Worm (Caenorhabditis elegans): ENCODE results near the gene H06I04.6.

The H06I04.6 gene

ce11 chrIII:3066769-3067168 is 2.6 kb upstream of the H06I04.6 start:
- TF ChIP-seq K09A11.1 (tag; optimal IDR thresholded peaks at IDR 0.05; ENCODE audit: insufficient read depth) = no peak
- TF ChIP-seq nhr-11 (tag; optimal IDR thresholded peaks at IDR 0.05) = no peak
- no peak for TF ChIP-seq ceh-22 (tag; optimal IDR thresholded peaks at IDR 0.05)
- TF ChIP-seq pha-2 (tag; optimal IDR thresholded peaks at IDR 0.05) = no peak
- no peak for TF ChIP-seq lin-11 (tag; optimal IDR thresholded peaks at IDR 0.05)
- TF ChIP-seq nfya-1 (tag; optimal IDR thresholded peaks at IDR 0.05) = no peak
- TF ChIP-seq gmeb-2 (tag; optimal IDR thresholded peaks at IDR 0.05) = no peak
- TF ChIP-seq ama-1 (optimal IDR thresholded peaks at IDR 0.05) = no peak
- no peak for TF ChIP-seq ceh-34 (tag; optimal IDR thresholded peaks at IDR 0.05)
- no peak for TF ChIP-seq fkh-10 (GFP tag; optimal IDR thresholded peaks at IDR 0.05)
- no peak for TF ChIP-seq madf-2 (tag; optimal IDR thresholded peaks at IDR 0.05)
- no peak for TF ChIP-seq K02D7.2 (tag; optimal IDR thresholded peaks at IDR 0.05)
- no peak for TF ChIP-seq fax-1 (tag; optimal IDR thresholded peaks at IDR 0.05)
- TF ChIP-seq pqm-1 (tag; optimal IDR thresholded peaks at IDR 0.05) = no peak
- TF ChIP-seq fkh-6 (tag; optimal IDR thresholded peaks at IDR 0.05) = no peak
- no peak for TF ChIP-seq unc-86 (tag; optimal IDR thresholded peaks at IDR 0.05)
- TF ChIP-seq lim-6 (tag; optimal IDR thresholded peaks at IDR 0.05) = no peak
- TF ChIP-seq che-1 (tag; optimal IDR thresholded peaks at IDR 0.05) = no peak

DNA sequence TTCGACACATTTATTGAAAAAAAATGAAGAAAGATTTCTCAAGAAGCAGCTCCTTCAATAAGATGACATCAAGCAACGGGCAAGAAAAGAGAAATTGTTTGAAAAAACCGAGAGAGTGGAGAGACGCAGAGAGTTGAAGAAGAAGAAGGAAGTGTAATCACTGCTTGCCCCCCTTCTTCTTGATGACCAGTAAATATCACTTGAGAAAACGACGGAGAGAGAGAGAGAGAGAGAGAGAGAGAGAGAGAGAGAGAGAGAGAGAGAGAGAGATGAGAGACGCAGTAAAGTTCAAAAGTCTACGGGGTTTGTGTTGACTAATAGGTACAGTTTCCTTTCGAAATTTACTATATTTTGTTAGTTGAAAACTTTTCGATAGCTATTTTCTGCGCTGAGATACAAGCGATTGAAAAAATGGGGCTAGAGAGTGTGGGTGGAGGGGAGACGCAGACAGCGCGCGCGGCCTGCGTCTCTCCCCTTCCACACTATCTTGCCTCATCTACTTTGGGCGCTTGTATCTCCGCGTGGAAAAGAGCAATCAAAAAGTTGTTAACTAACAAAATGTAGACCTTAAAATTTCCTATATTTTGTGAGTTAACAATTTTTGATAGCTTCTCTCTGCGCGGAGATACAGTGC is 1.9 kb upstream of the H06I04.6 start:
- no peak for TF ChIP-seq syd-9 (tag; optimal IDR thresholded peaks at IDR 0.05)
- TF ChIP-seq T23F11.4 (GFP tag; optimal IDR thresholded peaks at IDR 0.05) = peak; percentile 9
- TF ChIP-seq elt-2 (tag; optimal IDR thresholded peaks at IDR 0.05) = peak; percentile 4
- no peak for TF ChIP-seq npax-4 (tag; optimal IDR thresholded peaks at IDR 0.05)
- no peak for TF ChIP-seq hlh-13 (GFP tag; optimal IDR thresholded peaks at IDR 0.05)
- TF ChIP-seq pat-9 (tag; optimal IDR thresholded peaks at IDR 0.05) = peak; percentile 14
- TF ChIP-seq ceh-18 (tag; optimal IDR thresholded peaks at IDR 0.05) = peak; percentile 66
- no peak for TF ChIP-seq eyg-1 (tag; optimal IDR thresholded peaks at IDR 0.05)
- TF ChIP-seq pqm-1 (tag; optimal IDR thresholded peaks at IDR 0.05) = no peak
- peak; percentile 9 for TF ChIP-seq nfya-1 (tag; optimal IDR thresholded peaks at IDR 0.05)

- no peak for TF ChIP-seq K02D7.2 (tag; optimal IDR thresholded peaks at IDR 0.05)
- no peak for TF ChIP-seq ceh-2 (tag; optimal IDR thresholded peaks at IDR 0.05)
- no peak for TF ChIP-seq dmd-4 (tag; optimal IDR thresholded peaks at IDR 0.05; ENCODE audit: borderline replicate concordance)
- TF ChIP-seq tbx-2 (tag; optimal IDR thresholded peaks at IDR 0.05) = no peak
- TF ChIP-seq unc-3 (GFP tag; conservative IDR thresholded peaks at IDR 0.05) = no peak
- TF ChIP-seq unc-3 (tag; optimal IDR thresholded peaks at IDR 0.05) = no peak
- TF ChIP-seq ref-2 (tag; optimal IDR thresholded peaks at IDR 0.05) = no peak
- TF ChIP-seq F13H6.1 (tag; optimal IDR thresholded peaks at IDR 0.05) = no peak
- TF ChIP-seq ceh-48 (tag; optimal IDR thresholded peaks at IDR 0.05) = no peak
- TF ChIP-seq fkh-10 (GFP tag; optimal IDR thresholded peaks at IDR 0.05) = no peak
- no peak for TF ChIP-seq unc-42 (tag; optimal IDR thresholded peaks at IDR 0.05)
- TF ChIP-seq ceh-24 (tag; optimal IDR thresholded peaks at IDR 0.05) = no peak
- no peak for TF ChIP-seq pros-1 (tag; optimal IDR thresholded peaks at IDR 0.05)
- TF ChIP-seq pha-4 (tag; optimal IDR thresholded peaks at IDR 0.05) = no peak
- no peak for TF ChIP-seq pqm-1 (tag; optimal IDR thresholded peaks at IDR 0.05)
- TF ChIP-seq ceh-14 (tag; optimal IDR thresholded peaks at IDR 0.05) = no peak
- TF ChIP-seq fkh-6 (tag; optimal IDR thresholded peaks at IDR 0.05) = no peak
- TF ChIP-seq ztf-16 (tag; optimal IDR thresholded peaks at IDR 0.05) = no peak
- no peak for TF ChIP-seq ceh-34 (tag; optimal IDR thresholded peaks at IDR 0.05)
- no peak for TF ChIP-seq lim-6 (tag; optimal IDR thresholded peaks at IDR 0.05)
- no peak for TF ChIP-seq elt-4 (tag; optimal IDR thresholded peaks at IDR 0.05)
Observed at ce11 chrIII:3064566-3064965, 423 bp upstream of the H06I04.6 start.

Data from whole organism, late embryonic.